Worm (Caenorhabditis elegans) whole organism, L4/young adult: Measurements from ENCODE around the gene Y51H7BR.8.

Source experiments
- W03F9.2 ChIP-seq: fragments of 150-350 bp; optimal IDR thresholded peaks from 2 replicates; lab custom pipeline; 2014; ENCODE audit warnings: missing biosample characterization, missing genetic modification characterization
- dao-5 ChIP-seq: sonication (generic microtip); optimal IDR thresholded peaks from 2 replicates; lab custom pipeline; 2016; ENCODE audit warnings: missing genotype, missing genetic modification characterization, moderate library complexity, missing compliant biosample characterization
- him-1 ChIP-seq: sonication (generic microtip); optimal IDR thresholded peaks from 2 replicates; lab custom pipeline; 2016; ENCODE audit warnings: missing genotype, missing genetic modification reagents, missing genetic modification characterization, missing compliant biosample characterization

- TF ChIP-seq W03F9.2 (tag; lab: Kevin White, UChicago) (no peak), him-1 (tag; lab: Kevin White, UChicago) (no peak), dao-5 (tag; lab: Kevin White, UChicago) (no peak)
Observed at ce11 chrII:1517354-1517753, 1.7 kb upstream of the Y51H7BR.8 start, which contains the start of gene math-45.
